Fruit fly (Drosophila melanogaster) S2 (cell line): ENCODE measurements around the gene CG12773.

ENCODE experiments used
- CG8478 ChIP-seq: fragments of >200 bp; optimal IDR thresholded peaks from 2 replicates; lab custom pipeline; 2018
- CTCF ChIP-seq, 2 experiments: fragments of >200 bp; optimal IDR thresholded peaks; 2 replicates each; lab custom pipeline; 2018

DNA sequence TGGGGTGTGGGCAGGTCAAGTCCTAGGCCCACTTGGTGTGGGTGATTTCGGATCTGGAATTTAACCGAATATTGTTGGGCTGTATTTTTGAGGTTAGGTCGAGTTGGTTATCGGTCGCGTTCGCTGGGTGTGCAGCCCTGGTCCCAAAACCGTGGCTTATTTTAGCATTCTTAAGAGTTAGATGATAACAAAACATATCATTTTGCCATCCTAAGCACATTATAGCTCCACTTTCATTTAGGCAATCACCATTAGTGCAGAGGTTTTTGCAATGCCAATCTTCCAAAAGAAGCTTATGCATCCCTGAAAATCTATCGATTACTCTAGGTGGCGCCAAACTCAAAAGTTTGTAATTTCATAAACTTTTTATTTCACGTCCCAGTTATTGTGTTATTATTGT is 4.5 kb downstream of the CG12773 start, which contains the start of gene MTPAP:
- TF ChIP-seq CTCF (optimal IDR thresholded peaks at IDR 0.05; lab: Kevin White, UChicago) (peak; percentile 0 to 20), CG8478 (lab: Kevin White, UChicago) (no peak)
